Worm (Caenorhabditis elegans) whole organism, L3 larva: Measurements from ENCODE around the gene M163.21.

Experiments
- elt-3 ChIP-seq, 3 experiments: fragments of 150-350 bp in 1 of 3; sonication (generic microtip) in 2 of 3; optimal IDR thresholded peaks; 2 replicates in 2 of 3; 4 replicates in 1 of 3; lab custom pipeline; 2014 to 2017; ENCODE audit warnings: missing biosample characterization in 3 of 3, missing genetic modification characterization in 3 of 3
- fos-1 ChIP-seq: fragments of 150-350 bp; optimal IDR thresholded peaks from 2 replicates; lab custom pipeline; 2014; ENCODE audit warnings: missing biosample characterization, missing genetic modification characterization
- nhr-12 ChIP-seq: fragments of 150-350 bp; optimal IDR thresholded peaks from 2 replicates; lab custom pipeline; 2014; ENCODE audit warnings: missing biosample characterization, missing genetic modification characterization
- nhr-237 ChIP-seq: fragments of 150-350 bp; optimal IDR thresholded peaks from 2 replicates; lab custom pipeline; 2014; ENCODE audit warnings: missing biosample characterization, missing genetic modification characterization
- pha-4 ChIP-seq: fragments of 150-350 bp; optimal IDR thresholded peaks from 2 replicates; lab custom pipeline; 2014; ENCODE audit warnings: missing biosample characterization, missing genetic modification reagents, missing genetic modification characterization

- no peak for TF ChIP-seq nhr-237
- TF ChIP-seq elt-3 (tag; optimal IDR thresholded peaks at IDR 0.05; lab: Kevin White, UChicago), result no peak
- no peak for TF ChIP-seq fos-1 (tag; lab: Kevin White, UChicago)
- no peak for TF ChIP-seq pha-4 (tag; lab: Kevin White, UChicago)
- no peak for TF ChIP-seq nhr-12 (tag; lab: Kevin White, UChicago)
These were observed 20.7 kb downstream of the M163.21 start for ce11 chrX:14487333-14487732.
